Worm (Caenorhabditis elegans): ENCODE data around the gene fbxb-112.
"Not testable (repeated sequence)": the region's sequence is repeated elsewhere in the genome, so short reads cannot be mapped to it uniquely, and the experiment has no call there.

Gene fbxb-112

DNA sequence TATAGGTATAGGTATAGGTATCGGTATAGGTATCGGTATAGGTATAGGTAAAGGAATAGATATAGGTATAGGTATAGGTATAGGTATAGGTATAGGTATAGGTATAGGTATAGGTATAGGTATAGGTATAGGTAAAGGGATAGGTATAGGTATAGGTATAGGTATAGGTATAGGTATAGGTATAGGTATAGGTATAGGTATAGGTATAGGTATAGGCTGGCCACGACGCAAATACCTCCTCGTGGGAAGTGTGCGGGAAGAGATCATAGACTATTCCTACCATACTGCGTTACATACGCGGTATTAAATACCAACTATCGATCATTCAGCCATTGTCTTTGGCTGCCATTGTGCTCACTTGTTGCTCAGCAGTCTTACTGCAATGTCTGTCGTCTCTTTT lies at the start of gene fbxb-112:
Gene fbxb-112 (plus strand): TSS at position 301 of the 400 bp plus-strand sequence.
- TF ChIP-seq tab-1 (GFP tag; IDR thresholded peaks at IDR 0.05); T22C8.4 (GFP tag; IDR thresholded peaks at IDR 0.05); klf-2 (GFP tag; conservative IDR thresholded peaks at IDR 0.05): not testable (repeated sequence)

DNA sequence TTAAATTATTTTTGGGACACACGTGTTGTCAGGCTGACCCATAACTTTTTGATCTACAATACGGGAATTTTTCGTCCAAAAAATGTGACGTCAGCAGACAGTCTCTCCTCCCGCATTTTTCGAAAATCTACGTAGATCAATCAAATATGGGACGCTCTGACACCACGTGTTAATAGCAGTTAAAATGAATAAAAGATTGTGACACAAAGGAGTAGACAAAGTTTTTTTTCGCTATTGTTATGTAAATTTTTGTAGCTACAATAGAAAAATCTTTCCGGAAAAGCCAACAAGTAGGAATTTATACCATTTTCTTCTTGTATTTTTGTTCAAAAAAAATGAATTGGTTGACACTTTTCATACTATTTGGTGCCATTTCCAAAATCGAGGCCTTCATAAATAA lies 49.5 kb upstream of the fbxb-112 start, which contains the start of gene C16C8.27:
Gene C16C8.27 (plus strand): TSS at position 301 of the 400 bp plus-strand sequence.
- TF ChIP-seq cog-1 (tag; optimal IDR thresholded peaks at IDR 0.05) (no peak), ref-1 (GFP tag; conservative IDR thresholded peaks at IDR 0.05) (no peak), flt-1 (GFP tag; IDR thresholded peaks at IDR 0.05) (no peak), klf-2 (GFP tag; conservative IDR thresholded peaks at IDR 0.05) (no peak), med-1 (GFP tag; optimal IDR thresholded peaks at IDR 0.05; ENCODE audit: insufficient read depth) (no peak), tab-1 (GFP tag; IDR thresholded peaks at IDR 0.05) (no peak), T22C8.4 (GFP tag; IDR thresholded peaks at IDR 0.05) (no peak), ztf-23 (GFP tag; IDR thresholded peaks at IDR 0.05) (no peak), ztf-29 (GFP tag; IDR thresholded peaks at IDR 0.05) (no peak)

DNA sequence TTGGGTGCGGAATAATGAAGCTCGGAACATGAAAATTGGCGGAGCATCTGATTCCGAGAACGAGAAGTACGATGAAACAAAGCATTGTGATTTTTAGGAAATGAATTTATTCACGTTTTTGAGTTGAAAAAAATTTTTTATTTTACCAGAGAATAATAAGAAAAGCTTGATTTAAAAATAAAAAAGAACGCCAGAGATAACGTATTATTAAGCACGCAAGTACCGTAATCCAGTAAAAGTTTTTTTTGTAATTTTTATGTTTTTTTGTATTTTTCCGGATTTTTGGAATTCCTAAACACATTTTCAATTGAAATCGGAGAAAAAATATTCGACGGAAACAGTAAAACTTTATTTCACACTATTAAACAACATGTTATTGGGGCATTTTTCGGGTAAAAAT lies 47.7 kb upstream of the fbxb-112 start, which contains the start of gene C16C8.22:
Gene C16C8.22 (minus strand): TSS at position 101 of the 400 bp plus-strand sequence.
- TF ChIP-seq ztf-23 (GFP tag; IDR thresholded peaks at IDR 0.05) (no peak), ztf-29 (GFP tag; IDR thresholded peaks at IDR 0.05) (no peak)

DNA sequence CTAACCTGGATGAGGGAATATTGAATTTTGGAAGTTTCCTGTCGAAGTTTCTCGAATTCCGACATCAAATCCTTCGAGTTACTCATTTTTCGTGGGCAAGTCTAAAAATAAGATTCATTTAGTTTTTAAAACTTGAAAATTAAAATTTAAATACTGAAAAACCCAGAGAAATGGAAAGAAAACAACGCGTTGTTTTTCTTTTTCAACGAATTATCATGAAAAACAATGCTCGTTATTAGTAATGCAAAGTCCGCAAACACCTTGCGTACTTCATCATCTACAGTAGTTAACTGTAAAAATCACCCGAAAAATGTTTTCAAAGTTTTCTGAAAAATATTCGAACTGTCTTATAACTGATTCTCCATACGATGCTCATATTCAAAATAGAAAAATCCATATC lies 46.6 kb upstream of the fbxb-112 start, which contains the start of gene C16C8.4:
Gene C16C8.4 (minus strand): TSS at position 101 of the 400 bp plus-strand sequence.
- no peak for TF ChIP-seq ztf-23 (GFP tag; IDR thresholded peaks at IDR 0.05)
- no peak for TF ChIP-seq klf-2 (GFP tag; conservative IDR thresholded peaks at IDR 0.05)
- no peak for TF ChIP-seq cog-1 (tag; optimal IDR thresholded peaks at IDR 0.05)

DNA sequence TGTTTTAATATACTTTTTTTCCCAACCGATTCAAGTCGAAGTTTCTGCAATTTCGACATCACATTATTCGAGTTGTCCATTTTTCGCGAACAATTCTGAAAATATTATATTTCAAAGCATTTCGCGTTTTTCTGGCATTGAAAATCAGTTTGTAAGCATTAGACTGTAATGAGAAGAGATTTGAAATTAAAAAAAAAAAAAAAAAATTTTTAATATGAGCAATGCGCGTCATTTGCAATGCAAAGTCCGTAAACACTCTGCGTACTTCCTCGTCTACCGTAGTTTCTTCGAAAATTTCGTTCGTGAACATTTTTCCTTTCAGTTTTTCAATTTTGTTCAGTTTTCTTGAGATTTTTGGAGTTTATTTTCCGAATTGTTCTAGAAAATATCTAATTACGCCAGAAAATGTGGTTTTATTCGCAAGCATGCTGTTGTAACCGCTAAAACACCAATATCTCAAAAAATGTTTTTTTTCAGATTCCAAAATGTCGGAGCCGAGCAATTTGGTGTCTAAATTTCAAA lies 45.6 kb upstream of the fbxb-112 start, which contains the start of the genes C16C8.5 and C16C8.16:
Gene C16C8.5 (minus strand): TSS at position 101 of the 522 bp plus-strand sequence.
Gene C16C8.16 (plus strand): TSS at position 472 of the 522 bp plus-strand sequence.
- TF ChIP-seq ref-1 (GFP tag; conservative IDR thresholded peaks at IDR 0.05) = no peak
- TF ChIP-seq ztf-23 (GFP tag; IDR thresholded peaks at IDR 0.05) = no peak
- no peak for TF ChIP-seq klf-2 (GFP tag; conservative IDR thresholded peaks at IDR 0.05)
- TF ChIP-seq med-1 (GFP tag; optimal IDR thresholded peaks at IDR 0.05; ENCODE audit: insufficient read depth) = no peak
- no peak for TF ChIP-seq ztf-29 (GFP tag; IDR thresholded peaks at IDR 0.05)
- no peak for TF ChIP-seq flt-1 (GFP tag; IDR thresholded peaks at IDR 0.05)
- no peak for TF ChIP-seq T22C8.4 (GFP tag; IDR thresholded peaks at IDR 0.05)
- TF ChIP-seq tab-1 (GFP tag; IDR thresholded peaks at IDR 0.05) = no peak
- no peak for TF ChIP-seq cog-1 (tag; optimal IDR thresholded peaks at IDR 0.05)

DNA sequence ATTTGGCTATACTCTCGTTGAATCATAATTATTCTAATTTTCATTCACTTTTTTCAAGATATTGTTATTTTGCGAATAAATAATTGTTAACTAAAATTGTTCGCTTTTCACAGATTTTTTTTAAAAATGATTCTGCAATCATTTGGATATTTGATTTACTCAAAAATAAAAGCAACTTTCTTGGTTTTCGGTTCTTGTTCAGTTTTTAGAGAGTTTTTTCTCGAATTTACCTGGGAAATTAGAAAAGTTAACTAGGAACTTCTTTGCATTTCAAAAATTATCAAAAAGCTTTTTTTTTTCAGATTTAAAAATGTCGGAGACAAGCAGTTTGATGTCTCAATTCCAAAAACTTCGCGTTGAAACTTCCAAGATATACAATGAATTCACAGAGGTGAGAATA lies 44.2 kb upstream of the fbxb-112 start, which contains the start of the genes C16C8.20 and gldi-6:
Gene C16C8.20 (plus strand): TSS at position 301 of the 400 bp plus-strand sequence.
Gene gldi-6 (plus strand): TSS at position 301 of the 400 bp plus-strand sequence.
- TF ChIP-seq T22C8.4 (GFP tag; IDR thresholded peaks at IDR 0.05) (no peak), ref-1 (GFP tag; conservative IDR thresholded peaks at IDR 0.05) (no peak), ztf-23 (GFP tag; IDR thresholded peaks at IDR 0.05) (no peak), med-1 (GFP tag; optimal IDR thresholded peaks at IDR 0.05; ENCODE audit: insufficient read depth) (no peak), tab-1 (GFP tag; IDR thresholded peaks at IDR 0.05) (no peak), klf-2 (GFP tag; conservative IDR thresholded peaks at IDR 0.05) (no peak), ztf-29 (GFP tag; IDR thresholded peaks at IDR 0.05) (no peak)

DNA sequence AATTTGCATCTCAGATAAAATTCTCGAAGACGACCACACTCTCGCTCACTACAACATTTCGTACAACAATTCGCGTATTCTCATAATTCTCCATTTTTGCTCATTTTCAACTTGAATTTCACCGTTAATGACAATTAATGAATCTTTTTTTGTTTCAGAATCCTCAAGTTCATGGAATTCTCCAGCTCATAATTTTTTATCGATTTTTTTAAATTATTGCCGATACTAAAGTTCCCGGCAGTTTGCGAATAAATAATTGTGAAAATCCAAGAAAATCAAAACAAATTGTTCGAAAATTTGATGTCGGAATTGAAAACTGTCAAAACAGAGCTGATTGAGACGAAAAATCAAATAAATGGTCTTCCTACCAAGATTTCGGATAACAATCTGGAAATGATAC lies 43.0 kb upstream of the fbxb-112 start, which contains the start of gene C16C8.21:
Gene C16C8.21 (plus strand): TSS at position 301 of the 400 bp plus-strand sequence.
- TF ChIP-seq T22C8.4 (GFP tag; IDR thresholded peaks at IDR 0.05) (no peak), flt-1 (GFP tag; IDR thresholded peaks at IDR 0.05) (no peak), ztf-23 (GFP tag; IDR thresholded peaks at IDR 0.05) (no peak), ztf-29 (GFP tag; IDR thresholded peaks at IDR 0.05) (no peak), ref-1 (GFP tag; conservative IDR thresholded peaks at IDR 0.05) (no peak), tab-1 (GFP tag; IDR thresholded peaks at IDR 0.05) (no peak), cog-1 (tag; optimal IDR thresholded peaks at IDR 0.05) (no peak), med-1 (GFP tag; optimal IDR thresholded peaks at IDR 0.05; ENCODE audit: insufficient read depth) (no peak), klf-2 (GFP tag; conservative IDR thresholded peaks at IDR 0.05) (no peak)

DNA sequence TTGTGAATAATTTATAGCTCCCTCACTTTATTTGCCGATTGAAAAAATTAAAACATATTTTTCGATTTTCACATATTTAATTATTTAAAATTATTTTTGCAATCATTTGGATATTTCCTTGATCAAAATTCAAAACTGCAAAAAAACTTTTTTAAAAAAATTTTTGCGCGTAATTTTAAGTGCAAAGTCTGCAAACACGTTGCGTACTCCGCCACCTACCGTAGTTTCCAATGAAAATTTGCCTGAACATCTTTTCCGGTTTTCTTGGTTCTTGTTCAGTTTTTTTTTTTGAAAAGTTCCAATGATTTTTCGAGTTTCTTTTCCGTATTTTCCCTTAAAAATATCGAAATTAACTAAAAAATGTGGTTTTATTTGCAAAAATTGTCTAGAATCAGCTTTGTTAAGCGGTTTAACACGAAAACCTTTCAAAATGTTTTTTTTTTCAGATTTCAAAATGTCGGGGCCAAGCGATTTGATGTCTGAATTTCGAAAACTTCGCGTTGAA lies 42.1 kb upstream of the fbxb-112 start, which contains the start of gene C16C8.25:
Gene C16C8.25 (plus strand): TSS at position 455 of the 505 bp plus-strand sequence.
- TF ChIP-seq klf-2 (GFP tag; conservative IDR thresholded peaks at IDR 0.05) (no peak), flt-1 (GFP tag; IDR thresholded peaks at IDR 0.05) (no peak), tab-1 (GFP tag; IDR thresholded peaks at IDR 0.05) (no peak), cog-1 (tag; optimal IDR thresholded peaks at IDR 0.05) (no peak), ref-1 (GFP tag; conservative IDR thresholded peaks at IDR 0.05) (no peak), ztf-29 (GFP tag; IDR thresholded peaks at IDR 0.05) (no peak), med-1 (GFP tag; optimal IDR thresholded peaks at IDR 0.05; ENCODE audit: insufficient read depth) (no peak), T22C8.4 (GFP tag; IDR thresholded peaks at IDR 0.05) (no peak), ztf-23 (GFP tag; IDR thresholded peaks at IDR 0.05) (no peak)

DNA sequence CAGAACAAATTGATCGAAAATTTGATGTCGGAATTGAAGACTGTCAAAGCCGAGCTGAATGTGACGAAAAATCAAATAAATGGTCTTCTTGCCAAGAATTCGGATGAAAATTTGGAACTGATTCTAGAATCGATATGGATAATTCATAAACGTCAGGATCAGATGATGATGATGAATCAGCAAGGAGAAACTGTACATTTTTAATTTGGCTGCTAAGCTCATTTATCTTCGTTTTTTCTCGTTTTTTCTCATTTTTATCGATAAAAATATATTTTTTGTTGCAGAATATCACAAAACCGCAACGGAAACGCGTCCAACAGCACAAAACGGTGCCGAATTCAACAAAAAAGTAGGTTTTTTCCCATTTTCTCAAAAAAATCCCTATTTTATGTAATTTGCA lies 41.4 kb upstream of the fbxb-112 start, which contains the start of gene C16C8.14:
Gene C16C8.14 (plus strand): TSS at position 301 of the 400 bp plus-strand sequence.
- TF ChIP-seq flt-1 (GFP tag; IDR thresholded peaks at IDR 0.05); ztf-29 (GFP tag; IDR thresholded peaks at IDR 0.05); klf-2 (GFP tag; conservative IDR thresholded peaks at IDR 0.05): not testable (repeated sequence)

DNA sequence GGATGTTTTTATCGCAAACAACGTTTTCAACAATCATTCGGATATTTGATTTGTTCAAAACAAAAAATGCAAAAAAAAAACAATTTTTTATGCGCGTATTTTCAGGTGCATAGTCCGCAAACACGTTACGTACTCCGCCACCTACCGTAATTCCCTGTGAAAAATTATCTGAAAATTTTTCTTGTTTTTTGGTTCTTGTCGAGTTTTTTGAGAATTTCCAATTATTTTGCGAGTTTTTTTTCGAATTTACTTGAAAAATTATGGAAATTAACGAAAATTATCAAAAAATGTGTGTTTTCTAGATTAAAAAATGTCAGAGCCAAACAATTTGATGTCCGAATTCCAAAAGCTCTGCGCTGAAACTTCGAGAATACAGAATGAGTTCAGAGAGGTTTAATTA lies 38.5 kb upstream of the fbxb-112 start, which contains the start of gene C16C8.12:
Gene C16C8.12 (plus strand): TSS at position 301 of the 400 bp plus-strand sequence.
- no peak for TF ChIP-seq flt-1 (GFP tag; IDR thresholded peaks at IDR 0.05)
- TF ChIP-seq tab-1 (GFP tag; IDR thresholded peaks at IDR 0.05) = no peak
- TF ChIP-seq klf-2 (GFP tag; conservative IDR thresholded peaks at IDR 0.05) = no peak
- no peak for TF ChIP-seq T22C8.4 (GFP tag; IDR thresholded peaks at IDR 0.05)
- TF ChIP-seq ztf-23 (GFP tag; IDR thresholded peaks at IDR 0.05) = no peak
- no peak for TF ChIP-seq med-1 (GFP tag; optimal IDR thresholded peaks at IDR 0.05; ENCODE audit: insufficient read depth)
- no peak for TF ChIP-seq ztf-29 (GFP tag; IDR thresholded peaks at IDR 0.05)
- no peak for TF ChIP-seq cog-1 (tag; optimal IDR thresholded peaks at IDR 0.05)
- TF ChIP-seq ref-1 (GFP tag; conservative IDR thresholded peaks at IDR 0.05) = no peak
